Fruit fly (Drosophila melanogaster) whole organism, embryonic: ENCODE data around the gene AP-1sigma.

Experiments
- Abd-B ChIP-seq: fragments of 200-800 bp; sonication (Bioruptor generic); optimal IDR thresholded peaks from 2 replicates; lab custom pipeline; 2018; ENCODE audit warnings: missing biosample characterization, mild to moderate bottlenecking, missing genetic modification characterization, moderate library complexity
- Atf-2 ChIP-seq: fragments of 200-800 bp; sonication (Bioruptor generic); optimal IDR thresholded peaks from 2 replicates; lab custom pipeline; 2016; ENCODE audit warnings: missing biosample characterization, missing genetic modification characterization
- Atf6 ChIP-seq: fragments of 200-800 bp; sonication (Bioruptor generic); IDR thresholded peaks from 2 replicates; pipeline ENCODE4 v1.3.6; 2022; ENCODE audit warnings: missing biosample characterization, missing genetic modification characterization
- CG12155 ChIP-seq: fragments of 200-800 bp; sonication (Bioruptor generic); optimal IDR thresholded peaks from 3 replicates; lab custom pipeline; 2016; ENCODE audit warnings: missing biosample characterization, missing genetic modification characterization
- CG12299 ChIP-seq: fragments of 200-800 bp; sonication (Bioruptor generic); optimal IDR thresholded peaks from 2 replicates; lab custom pipeline; 2018; ENCODE audit warnings: missing biosample characterization, mild to moderate bottlenecking, missing genetic modification characterization
- CG12769 ChIP-seq: fragments of 200-800 bp; sonication (Bioruptor generic); optimal IDR thresholded peaks from 2 replicates; lab custom pipeline; 2019; ENCODE audit warnings: missing biosample characterization, mild to moderate bottlenecking, missing genetic modification characterization, moderate library complexity
- CG17612 ChIP-seq: fragments of 200-800 bp; sonication (Bioruptor generic); IDR thresholded peaks from 2 replicates; pipeline ENCODE4 v1.3.6; 2022; ENCODE audit warnings: missing biosample characterization, missing genetic modification characterization
- CG18262 ChIP-seq: fragments of 200-800 bp; optimal IDR thresholded peaks from 3 replicates; lab custom pipeline; 2019; ENCODE audit warnings: missing biosample characterization, mild to moderate bottlenecking, missing genetic modification characterization, moderate library complexity
- CG1832 ChIP-seq: fragments of 200-800 bp; sonication (Bioruptor generic); optimal IDR thresholded peaks from 2 replicates; lab custom pipeline; 2017; ENCODE audit warnings: missing biosample characterization, mild to moderate bottlenecking, missing genetic modification characterization, inconsistent platforms
- CG18599 ChIP-seq: fragments of 200-800 bp; sonication (Bioruptor generic); optimal IDR thresholded peaks from 3 replicates; lab custom pipeline; 2017; ENCODE audit warnings: missing biosample characterization, missing genetic modification characterization, mild to moderate bottlenecking, moderate library complexity, missing genetic modification reagents
- CG2712 ChIP-seq: fragments of 200-800 bp; optimal IDR thresholded peaks from 3 replicates; lab custom pipeline; 2019; ENCODE audit warnings: missing biosample characterization, mild to moderate bottlenecking, missing genetic modification characterization, moderate library complexity
- CG32767 ChIP-seq: fragments of 200-800 bp; sonication (Bioruptor generic); IDR thresholded peaks from 2 replicates; pipeline ENCODE4 v1.3.6; 2022; ENCODE audit warnings: missing biosample characterization, missing genetic modification characterization
- CG4854 ChIP-seq: fragments of 200-800 bp; sonication (Bioruptor generic); optimal IDR thresholded peaks from 2 replicates; lab custom pipeline; 2016; ENCODE audit warnings: missing biosample characterization, missing genetic modification characterization, inconsistent platforms
- CG6765 ChIP-seq: fragments of 200-800 bp; sonication (Bioruptor generic); optimal IDR thresholded peaks from 3 replicates; lab custom pipeline; 2017; ENCODE audit warnings: missing biosample characterization, mild to moderate bottlenecking, missing genetic modification characterization
- CG7556 ChIP-seq: fragments of 200-800 bp; sonication (Bioruptor generic); optimal IDR thresholded peaks from 2 replicates; lab custom pipeline; 2017; ENCODE audit warnings: missing biosample characterization, mild to moderate bottlenecking, missing genetic modification characterization
- CG8281 ChIP-seq: fragments of 200-800 bp; sonication (Bioruptor generic); optimal IDR thresholded peaks from 2 replicates; lab custom pipeline; 2018; ENCODE audit warnings: missing biosample characterization, mild to moderate bottlenecking, missing genetic modification characterization, moderate library complexity
- CG8290 ChIP-seq, 3 experiments: fragments of 200-800 bp; sonication (Bioruptor generic); optimal IDR thresholded peaks; 2 replicates each; lab custom pipeline; 2016 to 2019; ENCODE audit warnings: missing biosample characterization in 3 of 3, missing genetic modification characterization in 3 of 3, mild to moderate bottlenecking in 2 of 3, moderate library complexity in 1 of 3
- CG9876 ChIP-seq: fragments of 200-800 bp; sonication (Bioruptor generic); optimal IDR thresholded peaks from 2 replicates; lab custom pipeline; 2016; ENCODE audit warnings: missing biosample characterization, missing genetic modification characterization
- Dbx ChIP-seq: fragments of 200-800 bp; sonication (Bioruptor generic); IDR thresholded peaks from 3 replicates; pipeline ENCODE4 v1.3.6; 2022; ENCODE audit warnings: missing biosample characterization, missing genetic modification characterization
- Deaf1 ChIP-seq: fragments of 200-800 bp; optimal IDR thresholded peaks from 3 replicates; lab custom pipeline; 2019; ENCODE audit warnings: missing biosample characterization, mild to moderate bottlenecking, missing genetic modification characterization, moderate library complexity
- Doc3 ChIP-seq: fragments of 200-800 bp; sonication (Bioruptor generic); IDR thresholded peaks from 3 replicates; pipeline ENCODE4 v1.3.6; 2022; ENCODE audit warnings: missing biosample characterization, missing genetic modification characterization; ENCODE audit not compliant: partially characterized antibody
- Dp ChIP-seq: fragments of 200-800 bp; sonication (Bioruptor generic); optimal IDR thresholded peaks from 2 replicates; lab custom pipeline; 2018; ENCODE audit warnings: missing biosample characterization, mild to moderate bottlenecking, missing genetic modification characterization, moderate library complexity
- Eip74EF ChIP-seq, 2 experiments: fragments of 200-800 bp in 1 of 2; fragments of >200 bp in 1 of 2; sonication (Bioruptor generic) in 1 of 2; optimal IDR thresholded peaks; 2 replicates each; lab custom pipeline; 2017 to 2019; ENCODE audit warnings: missing biosample characterization in 2 of 2, missing genetic modification characterization in 2 of 2, mild to moderate bottlenecking in 1 of 2, moderate library complexity in 1 of 2
- Hey ChIP-seq: fragments of 200-800 bp; sonication (Bioruptor generic); optimal IDR thresholded peaks from 3 replicates; lab custom pipeline; 2018; ENCODE audit warnings: missing biosample characterization, mild to moderate bottlenecking, missing genetic modification characterization
- HmgD ChIP-seq: fragments of 200-800 bp; sonication (Bioruptor generic); optimal IDR thresholded peaks from 3 replicates; lab custom pipeline; 2016; ENCODE audit warnings: missing biosample characterization, missing genetic modification characterization
- MESR4 ChIP-seq: fragments of 200-800 bp; sonication (Bioruptor generic); optimal IDR thresholded peaks from 2 replicates; lab custom pipeline; 2018; ENCODE audit warnings: missing biosample characterization, mild to moderate bottlenecking, missing genetic modification characterization, moderate library complexity
- Max ChIP-seq: fragments of 200-800 bp; sonication (Bioruptor generic); optimal IDR thresholded peaks from 2 replicates; lab custom pipeline; 2016; ENCODE audit warnings: missing biosample characterization, mild to moderate bottlenecking, missing genetic modification characterization
- NC2α ChIP-seq: fragments of 200-800 bp; sonication (Bioruptor generic); optimal IDR thresholded peaks from 2 replicates; lab custom pipeline; 2016; ENCODE audit warnings: missing biosample characterization, missing genetic modification characterization
- NC2β ChIP-seq: fragments of 200-800 bp; sonication (Bioruptor generic); optimal IDR thresholded peaks from 2 replicates; lab custom pipeline; 2016; ENCODE audit warnings: missing biosample characterization, missing genetic modification characterization
- NK7.1 ChIP-seq: fragments of 200-800 bp; sonication (Bioruptor generic); optimal IDR thresholded peaks from 3 replicates; lab custom pipeline; 2016; ENCODE audit warnings: missing biosample characterization, missing genetic modification characterization
- Oli ChIP-seq: fragments of 200-800 bp; sonication (Bioruptor generic); optimal IDR thresholded peaks from 2 replicates; lab custom pipeline; 2018; ENCODE audit warnings: missing biosample characterization, mild to moderate bottlenecking, missing genetic modification characterization, moderate library complexity
- Pdp1 ChIP-seq, 2 experiments: fragments of 200-800 bp; sonication (Bioruptor generic); optimal IDR thresholded peaks; 3 replicates each; lab custom pipeline; 2016; ENCODE audit warnings: missing biosample characterization in 2 of 2, missing genetic modification characterization in 2 of 2, mild to moderate bottlenecking in 1 of 2, moderate library complexity in 1 of 2
- Tbp ChIP-seq: fragments of >200 bp; optimal IDR thresholded peaks from 2 replicates; lab custom pipeline; 2018; ENCODE audit warnings: missing biosample characterization, missing genetic modification characterization
- chinmo ChIP-seq: fragments of 200-800 bp; sonication (Bioruptor generic); IDR thresholded peaks from 4 replicates; pipeline ENCODE4 v1.3.6; 2022; ENCODE audit warnings: missing biosample characterization, missing genetic modification characterization; ENCODE audit not compliant: partially characterized antibody
- ci ChIP-seq: fragments of 200-800 bp; sonication (Bioruptor generic); IDR thresholded peaks from 3 replicates; pipeline ENCODE4 v1.3.6; 2022; ENCODE audit warnings: missing biosample characterization, missing genetic modification characterization
- corto ChIP-seq: fragments of 200-800 bp; sonication (Bioruptor generic); optimal IDR thresholded peaks from 2 replicates; lab custom pipeline; 2016; ENCODE audit warnings: missing biosample characterization, mild to moderate bottlenecking, missing genetic modification characterization, moderate library complexity
- danr ChIP-seq: fragments of 200-800 bp; sonication (Bioruptor generic); IDR thresholded peaks from 2 replicates; pipeline ENCODE4 v1.3.6; 2022; ENCODE audit warnings: missing biosample characterization, missing genetic modification characterization
- disco-r ChIP-seq: fragments of 200-800 bp; sonication (Bioruptor generic); optimal IDR thresholded peaks from 2 replicates; lab custom pipeline; 2016; ENCODE audit warnings: missing biosample characterization, missing genetic modification characterization
- ems ChIP-seq: fragments of 200-800 bp; sonication (Bioruptor generic); optimal IDR thresholded peaks from 3 replicates; lab custom pipeline; 2016; ENCODE audit warnings: missing biosample characterization, missing genetic modification characterization
- ewg ChIP-seq: fragments of 200-800 bp; sonication (Bioruptor generic); optimal IDR thresholded peaks from 3 replicates; lab custom pipeline; 2017; ENCODE audit warnings: mild to moderate bottlenecking, missing biosample characterization, missing genetic modification reagents, missing genetic modification characterization
- kah ChIP-seq: fragments of 200-800 bp; sonication (Bioruptor generic); optimal IDR thresholded peaks from 2 replicates; lab custom pipeline; 2018; ENCODE audit warnings: missing biosample characterization, mild to moderate bottlenecking, missing genetic modification characterization
- mirr ChIP-seq: fragments of 200-800 bp; sonication (Bioruptor generic); optimal IDR thresholded peaks from 3 replicates; lab custom pipeline; 2018; ENCODE audit warnings: missing biosample characterization, mild to moderate bottlenecking, missing genetic modification characterization
- onecut ChIP-seq: fragments of 200-800 bp; sonication (Bioruptor generic); IDR thresholded peaks from 2 replicates; pipeline ENCODE4 v1.3.6; 2022; ENCODE audit warnings: missing biosample characterization, missing genetic modification characterization
- ranshi ChIP-seq: fragments of 200-800 bp; sonication (Bioruptor generic); IDR thresholded peaks from 2 replicates; pipeline ENCODE4 v1.3.6; 2022; ENCODE audit warnings: missing biosample characterization, missing genetic modification characterization
- sisA ChIP-seq: fragments of 200-800 bp; sonication (Bioruptor generic); IDR thresholded peaks from 2 replicates; pipeline ENCODE4 v1.3.6; 2022; ENCODE audit warnings: missing biosample characterization, missing genetic modification characterization
- sqz ChIP-seq: fragments of 200-800 bp; sonication (Bioruptor generic); optimal IDR thresholded peaks from 3 replicates; lab custom pipeline; 2018; ENCODE audit warnings: missing biosample characterization, mild to moderate bottlenecking, missing genetic modification characterization

The AP-1sigma gene

DNA sequence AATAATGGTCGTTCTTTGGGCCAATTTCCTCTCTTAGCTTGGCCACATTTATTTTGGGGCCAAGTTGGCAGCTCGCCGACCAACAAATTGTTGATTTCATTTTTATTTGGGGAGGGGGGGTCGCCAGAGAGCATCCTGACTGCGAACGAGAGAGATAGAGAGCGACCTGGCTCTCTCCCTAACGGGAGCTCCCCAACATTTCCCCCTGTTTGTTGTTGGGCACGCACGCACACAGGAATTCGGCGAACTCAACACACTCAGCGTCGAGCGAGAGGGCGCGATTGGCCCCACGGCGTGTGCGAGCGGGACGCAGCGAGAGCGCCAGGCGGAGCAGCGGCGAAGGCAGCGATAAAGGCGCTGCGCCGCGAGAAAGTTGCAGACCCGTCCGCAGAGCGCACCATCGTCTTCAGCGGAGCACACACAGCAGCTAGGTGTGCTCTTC is 4.4 kb downstream of the AP-1sigma start, which contains the start of gene CG31140 (continued):
- TF ChIP-seq CG17612 (GFP tag; lab: Robert Waterston, UW) = no peak
- no peak for TF ChIP-seq Abd-B
- TF ChIP-seq CG12769 (tag; lab: Kevin White, UChicago) = peak; percentile 76
- TF ChIP-seq kah (GFP tag; lab: Kevin White, UChicago) = peak; percentile 27
- no peak for TF ChIP-seq Tbp (GFP tag; lab: Kevin White, UChicago)
- TF ChIP-seq Max = no peak
- TF ChIP-seq CG18262 (tag; lab: Kevin White, UChicago) = no peak
- TF ChIP-seq Dbx (GFP tag; lab: Robert Waterston, UW) = 0 out of 3 replicates have a peak, but pooled peaks have one; percentile 23
- TF ChIP-seq MESR4 (GFP tag; lab: Kevin White, UChicago) = peak; percentile 12
- peak; percentile 19; the same call in 1 of the 2 replicates for TF ChIP-seq ranshi (GFP tag; lab: Robert Waterston, UW)
- no peak for TF ChIP-seq CG7556 (GFP tag; lab: Kevin White, UChicago)
- TF ChIP-seq Doc3 (GFP tag; lab: Robert Waterston, UW) = peak; percentile 30; the same call in 1 of the 3 replicates
- peak; percentile 49 for TF ChIP-seq CG18599 (GFP tag; lab: Kevin White, UChicago)
- TF ChIP-seq disco-r (GFP tag; lab: Kevin White, UChicago) = no peak
- TF ChIP-seq sqz (GFP tag; lab: Kevin White, UChicago) = no peak
- TF ChIP-seq Dp = peak; percentile 28
- TF ChIP-seq corto (GFP tag; lab: Kevin White, UChicago) = no peak

DNA sequence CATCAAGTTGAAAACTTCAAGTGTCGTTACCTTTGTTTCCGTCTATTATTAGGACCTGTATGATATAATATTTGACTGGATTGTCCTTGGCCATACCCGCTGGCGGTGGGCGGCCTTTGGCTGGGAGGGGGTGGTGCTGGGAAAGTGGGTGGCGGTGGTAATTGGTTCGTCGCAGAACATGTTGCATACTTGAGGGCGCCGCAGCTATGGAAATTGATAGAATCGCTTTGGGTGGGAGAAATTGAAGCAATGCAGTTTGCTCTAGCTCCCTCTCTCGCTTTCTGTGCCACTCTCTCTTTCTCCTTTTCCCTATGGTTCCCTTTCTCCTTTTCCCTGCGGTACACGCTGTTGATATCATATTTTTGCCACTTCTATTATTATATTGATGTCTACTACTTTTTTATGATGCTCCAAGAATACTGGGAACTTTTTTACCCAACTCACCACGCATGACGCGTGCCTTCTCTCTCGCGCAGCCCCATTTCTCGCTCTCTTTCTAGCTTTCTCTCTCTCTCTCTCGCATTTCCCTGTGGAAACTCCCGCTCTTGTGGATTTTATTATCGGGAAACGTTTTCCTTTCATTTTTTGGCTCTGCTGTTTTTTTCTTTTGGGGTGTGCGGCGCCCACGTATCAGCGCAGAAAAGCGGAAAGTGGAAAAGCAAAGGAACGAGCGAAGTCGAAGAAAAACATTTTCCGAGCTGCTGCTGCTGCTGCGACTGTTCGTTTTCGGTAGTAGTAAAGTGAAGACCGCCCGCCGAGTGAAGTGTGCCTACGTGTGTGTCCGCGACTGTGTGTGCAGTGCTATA is 6.7 kb downstream of the AP-1sigma start:
- TF ChIP-seq sisA (GFP tag; lab: Robert Waterston, UW) (no peak), CG12299 (tag; lab: Kevin White, UChicago) (no peak), CG8281 (no peak), Atf6 (GFP tag; lab: Robert Waterston, UW) (no peak), chinmo (GFP tag; lab: Robert Waterston, UW) (0 out of 4 replicates have a peak, but pooled peaks have one; percentile 37), HmgD (GFP tag; lab: Kevin White, UChicago) (no peak), Hey (tag; lab: Kevin White, UChicago) (no peak), CG4854 (GFP tag; lab: Kevin White, UChicago) (no peak), CG12155 (GFP tag; lab: Kevin White, UChicago) (no peak), CG1832 (GFP tag; lab: Kevin White, UChicago) (peak; percentile 56), CG9876 (GFP tag; lab: Kevin White, UChicago) (no peak), NC2α (GFP tag; lab: Kevin White, UChicago) (no peak), onecut (GFP tag; lab: Robert Waterston, UW) (peak; percentile 57; the same call in 1 of the 2 replicates), NC2β (GFP tag; lab: Kevin White, UChicago) (no peak), Pdp1 (GFP tag; optimal IDR thresholded peaks at IDR 0.05; lab: Kevin White, UChicago) (no peak), CG6765 (GFP tag; lab: Kevin White, UChicago) (no peak), Atf-2 (no peak), ewg (GFP tag; lab: Kevin White, UChicago) (peak; percentile 76), ci (peak; percentile 41; the same call in 2 of the 3 replicates), CG8290 (GFP tag; optimal IDR thresholded peaks at IDR 0.05; lab: Kevin White, UChicago) (peak; percentile 71), CG8290 (tag; optimal IDR thresholded peaks at IDR 0.05; lab: Kevin White, UChicago) (peak; percentile 28 to 90), Eip74EF (GFP tag; optimal IDR thresholded peaks at IDR 0.05; lab: Kevin White, UChicago) (no peak), disco-r (GFP tag; lab: Kevin White, UChicago) (no peak), CG2712 (tag; lab: Kevin White, UChicago) (no peak), NK7.1 (no peak), Oli (tag; lab: Kevin White, UChicago) (no peak), ems (GFP tag; lab: Kevin White, UChicago) (no peak), mirr (GFP tag; lab: Kevin White, UChicago) (no peak), Deaf1 (tag; lab: Kevin White, UChicago) (peak; percentile 73), danr (GFP tag; lab: Robert Waterston, UW) (0 out of 2 replicates have a peak, but pooled peaks have one; percentile 18), CG32767 (GFP tag; lab: Robert Waterston, UW) (peak; percentile 36; the same call in 1 of the 2 replicates), sqz (GFP tag; lab: Kevin White, UChicago) (peak; percentile 50)
